Worm (Caenorhabditis elegans) whole organism, young adult: ENCODE data around the gene blos-2.
A peak's percentile ranks its signal among the peaks of the same experiment; 100 is the strongest.

Source experiments
- C06A6.2 ChIP-seq: fragments of 200-800 bp; sonication (Bioruptor generic); conservative IDR thresholded peaks from 2 replicates; pipeline ENCODE4 v1.3.6; 2022; ENCODE audit warnings: missing genetic modification characterization, missing compliant biosample characterization
- F37B4.10 ChIP-seq: fragments of 200-800 bp; sonication (Bioruptor generic); IDR thresholded peaks from 2 replicates; pipeline ENCODE4 v1.3.6; 2022; ENCODE audit warnings: missing genetic modification characterization, missing compliant biosample characterization
- Y53F4B.3 ChIP-seq: fragments of 200-800 bp; sonication (Bioruptor generic); IDR thresholded peaks from 2 replicates; pipeline ENCODE4 v1.3.6; 2022; ENCODE audit warnings: missing genetic modification reagents, missing genetic modification characterization, missing compliant biosample characterization
- ZK185.1 ChIP-seq: sonication (generic microtip); optimal IDR thresholded peaks from 2 replicates; lab custom pipeline; 2016; ENCODE audit warnings: mild to moderate bottlenecking, missing genetic modification characterization, missing compliant biosample characterization; ENCODE audit not compliant: poor library complexity, severe bottlenecking
- ama-1 ChIP-seq, 3 experiments: fragments of 150-350 bp in 1 of 3; sonication (generic microtip) in 2 of 3; optimal IDR thresholded peaks; 2 replicates each; lab custom pipeline; 2014 to 2018; ENCODE audit warnings: missing biosample characterization in 2 of 3, missing genetic modification characterization in 2 of 3, missing genetic modification reagents in 2 of 3
- attf-6 ChIP-seq: fragments of 200-800 bp; sonication (Bioruptor generic); IDR thresholded peaks from 2 replicates; pipeline ENCODE4 v1.3.6; 2022; ENCODE audit warnings: missing genetic modification reagents, missing genetic modification characterization, missing compliant biosample characterization
- bed-1 ChIP-seq: fragments of 200-800 bp; sonication (Bioruptor generic); IDR thresholded peaks from 2 replicates; pipeline ENCODE4 v1.3.6; 2022; ENCODE audit warnings: missing genetic modification reagents, missing genetic modification characterization, missing compliant biosample characterization
- cebp-1 ChIP-seq, 2 experiments: fragments of 200-800 bp in 1 of 2; sonication (Bioruptor generic) in 1 of 2; sonication (generic microtip) in 1 of 2; IDR thresholded peaks in 1 of 2; optimal IDR thresholded peaks in 1 of 2; 2 replicates each; pipeline versions ENCODE4 v1.3.6 to Lab custom; 2017 to 2022; ENCODE audit warnings: missing compliant biosample characterization in 2 of 2, missing genetic modification characterization in 2 of 2, mild to moderate bottlenecking in 1 of 2, missing genetic modification reagents in 1 of 2, moderate library complexity in 1 of 2
- ceh-100 ChIP-seq: fragments of 200-800 bp; sonication (Bioruptor generic); IDR thresholded peaks from 2 replicates; pipeline ENCODE4 v1.3.6; 2022; ENCODE audit warnings: missing genetic modification reagents, missing genetic modification characterization, missing compliant biosample characterization
- dpl-1 ChIP-seq: fragments of 150-350 bp; optimal IDR thresholded peaks from 2 replicates; lab custom pipeline; 2014; ENCODE audit warnings: missing biosample characterization, missing genetic modification reagents, missing genetic modification characterization
- efl-1 ChIP-seq: fragments of 150-350 bp; optimal IDR thresholded peaks from 2 replicates; lab custom pipeline; 2014; ENCODE audit warnings: missing biosample characterization, missing genetic modification reagents, missing genetic modification characterization
- egrh-3 ChIP-seq: fragments of 200-800 bp; sonication (Bioruptor generic); IDR thresholded peaks from 2 replicates; pipeline ENCODE4 v1.3.6; 2022; ENCODE audit warnings: missing genetic modification reagents, missing genetic modification characterization, missing compliant biosample characterization
- hmg-1.2 ChIP-seq: fragments of 200-800 bp; sonication (Bioruptor generic); IDR thresholded peaks from 2 replicates; pipeline ENCODE4 v1.3.6; 2022; ENCODE audit warnings: missing genetic modification reagents, missing genetic modification characterization, missing compliant biosample characterization
- hsf-1 ChIP-seq: fragments of 200-800 bp; sonication (Bioruptor generic); IDR thresholded peaks from 2 replicates; pipeline ENCODE4 v1.3.6; 2022; ENCODE audit warnings: missing genetic modification reagents, missing genetic modification characterization, missing compliant biosample characterization
- let-526 ChIP-seq: fragments of 200-800 bp; sonication (Bioruptor generic); IDR thresholded peaks from 2 replicates; pipeline ENCODE4 v1.3.6; 2022; ENCODE audit warnings: missing genetic modification reagents, missing genetic modification characterization, missing compliant biosample characterization
- lin-26 ChIP-seq: fragments of 200-800 bp; sonication (Bioruptor generic); IDR thresholded peaks from 2 replicates; pipeline ENCODE4 v1.3.6; 2022; ENCODE audit warnings: missing genetic modification reagents, missing genetic modification characterization, missing compliant biosample characterization
- lin-35 ChIP-seq, 3 experiments: fragments of 150-350 bp in 2 of 3; sonication (generic microtip) in 1 of 3; optimal IDR thresholded peaks; 2 replicates each; lab custom pipeline; 2014 to 2018; ENCODE audit warnings: missing biosample characterization in 3 of 3, missing genetic modification characterization in 3 of 3, missing genetic modification reagents in 3 of 3
- lin-54 ChIP-seq: fragments of 200-800 bp; sonication (Bioruptor generic); optimal IDR thresholded peaks from 2 replicates; lab custom pipeline; 2018; ENCODE audit warnings: mild to moderate bottlenecking, missing genetic modification characterization, missing compliant biosample characterization
- mcd-1 ChIP-seq: fragments of 200-800 bp; sonication (Bioruptor generic); IDR thresholded peaks from 2 replicates; pipeline ENCODE4 v1.3.6; 2022; ENCODE audit warnings: missing genetic modification reagents, missing genetic modification characterization, missing compliant biosample characterization
- nfyb-1 ChIP-seq: fragments of 200-800 bp; sonication (Bioruptor generic); IDR thresholded peaks from 2 replicates; pipeline ENCODE4 v1.3.6; 2022; ENCODE audit warnings: missing genetic modification reagents, missing genetic modification characterization, missing compliant biosample characterization
- nhr-179 ChIP-seq: sonication (generic microtip); optimal IDR thresholded peaks from 2 replicates; lab custom pipeline; 2016; ENCODE audit warnings: mild to moderate bottlenecking, missing genetic modification characterization, missing compliant biosample characterization
- pbrm-1 ChIP-seq: fragments of 200-800 bp; sonication (Bioruptor generic); IDR thresholded peaks from 2 replicates; pipeline ENCODE4 v1.3.6; 2022; ENCODE audit warnings: missing genetic modification reagents, missing genetic modification characterization, missing compliant biosample characterization
- rec-8 ChIP-seq, 2 experiments: sonication (generic microtip); optimal IDR thresholded peaks; 2 replicates each; lab custom pipeline; 2016; ENCODE audit warnings: mild to moderate bottlenecking in 2 of 2, missing genetic modification characterization in 2 of 2, missing genetic modification reagents in 2 of 2, missing genotype in 2 of 2, missing biosample characterization in 1 of 2, missing compliant biosample characterization in 1 of 2, moderate library complexity in 1 of 2
- rpc-1 ChIP-seq, 2 experiments: fragments of 150-350 bp in 1 of 2; sonication (generic microtip) in 1 of 2; optimal IDR thresholded peaks; 2 replicates each; lab custom pipeline; 2014 to 2018; ENCODE audit warnings: missing biosample characterization in 1 of 2, missing genetic modification characterization in 1 of 2, missing genetic modification reagents in 1 of 2, missing genotype in 1 of 2
- sea-2 ChIP-seq: fragments of 200-800 bp; sonication (Bioruptor generic); IDR thresholded peaks from 2 replicates; pipeline ENCODE4 v1.3.6; 2022; ENCODE audit warnings: missing genetic modification characterization, missing compliant biosample characterization
- snpc-1.1 ChIP-seq: sonication (generic microtip); optimal IDR thresholded peaks from 2 replicates; lab custom pipeline; 2017; ENCODE audit warnings: missing genetic modification characterization, mild to moderate bottlenecking, missing compliant biosample characterization, antibody characterized with exemption, moderate library complexity, missing genotype, missing genetic modification reagents; ENCODE audit not compliant: insufficient read depth
- snpc-3.4 ChIP-seq: sonication (generic microtip); optimal IDR thresholded peaks from 2 replicates; lab custom pipeline; 2017; ENCODE audit warnings: missing genetic modification characterization, mild to moderate bottlenecking, missing compliant biosample characterization, antibody characterized with exemption, moderate library complexity, missing genotype, missing genetic modification reagents
- snpc-4 ChIP-seq, 5 experiments: fragments of 150-350 bp in 1 of 5; sonication (generic microtip) in 4 of 5; optimal IDR thresholded peaks; 2 replicates each; lab custom pipeline; 2014 to 2018; ENCODE audit warnings: missing genetic modification characterization in 5 of 5, missing biosample characterization in 3 of 5, antibody characterized with exemption in 2 of 5, mild to moderate bottlenecking in 2 of 5, missing compliant biosample characterization in 2 of 5, missing genotype in 2 of 5, moderate library complexity in 2 of 5, missing genetic modification reagents in 1 of 5
- zfh-2 ChIP-seq: fragments of 200-800 bp; sonication (Bioruptor generic); conservative IDR thresholded peaks from 2 replicates; pipeline ENCODE4 v1.3.6; 2022; ENCODE audit warnings: missing genetic modification reagents, missing genetic modification characterization, missing compliant biosample characterization
- ztf-18 ChIP-seq: sonication (generic microtip); optimal IDR thresholded peaks from 2 replicates; lab custom pipeline; 2016; ENCODE audit warnings: missing genotype, mild to moderate bottlenecking, missing genetic modification characterization, missing compliant biosample characterization

Gene blos-2

ce11 chrIV:6366032-6366431, 32.0 kb downstream of the blos-2 start:
- no peak for TF ChIP-seq ceh-100 (GFP tag; lab: Robert Waterston, UW)
- TF ChIP-seq efl-1, result no peak
- 0 out of 2 replicates have a peak, but pooled peaks have one; percentile 4 for TF ChIP-seq hmg-1.2 (GFP tag; lab: Robert Waterston, UW)
- no peak for TF ChIP-seq attf-6 (GFP tag; lab: Robert Waterston, UW)
- TF ChIP-seq, all 124 proteins: peak for 1

ce11 chrIV:6369489-6369888, 35.5 kb downstream of the blos-2 start:
- TF ChIP-seq snpc-1.1 (tag; lab: Kevin White, UChicago) (no peak), snpc-4 (GFP tag; optimal IDR thresholded peaks at IDR 0.05; lab: Kevin White, UChicago) (no peak), snpc-4 (tag; optimal IDR thresholded peaks at IDR 0.05; lab: Kevin White, UChicago) (peak in 1 of 4 experiments; percentile 29), lin-35 (GFP tag; optimal IDR thresholded peaks at IDR 0.05; lab: Kevin White, UChicago) (peak in 1 of 3 experiments; percentile 33), Y53F4B.3 (GFP tag; lab: Robert Waterston, UW) (no peak), lin-54 (GFP tag; lab: Kevin White, UChicago) (peak; percentile 64), bed-1 (no peak), lin-26 (no peak), ZK185.1 (tag; lab: Kevin White, UChicago) (peak; percentile 21), rpc-1 (optimal IDR thresholded peaks at IDR 0.05; lab: Kevin White, UChicago) (no peak), rpc-1 (tag; optimal IDR thresholded peaks at IDR 0.05; lab: Kevin White, UChicago) (no peak), nfyb-1 (GFP tag; lab: Robert Waterston, UW) (no peak), let-526 (GFP tag; lab: Robert Waterston, UW) (no peak), sea-2 (GFP tag; lab: Robert Waterston, UW) (no peak), efl-1 (peak; percentile 28)

- TF ChIP-seq egrh-3 (no peak), lin-26 (0 out of 2 replicates have a peak, but pooled peaks have one; percentile 11)
Observed at ce11 chrIV:6372267-6372666, 38.3 kb downstream of the blos-2 start.

ce11 chrIV:6372993-6373392, 39.0 kb downstream of the blos-2 start, which contains the start of gene smg-3:
Gene smg-3, minus strand, starts transcription at chrIV:6373093.
- no peak for TF ChIP-seq mcd-1 (GFP tag; lab: Robert Waterston, UW)
- TF ChIP-seq ama-1 (optimal IDR thresholded peaks at IDR 0.05; lab: Kevin White, UChicago), result no peak
- TF ChIP-seq ama-1 (GFP tag; optimal IDR thresholded peaks at IDR 0.05; lab: Kevin White, UChicago), result peak in 1 of 2 experiments; percentile 48
- no peak for TF ChIP-seq snpc-4 (GFP tag; optimal IDR thresholded peaks at IDR 0.05; lab: Kevin White, UChicago)
- peak in 1 of 4 experiments; percentile 65 for TF ChIP-seq snpc-4 (tag; optimal IDR thresholded peaks at IDR 0.05; lab: Kevin White, UChicago)
- no peak for TF ChIP-seq nhr-179
- peak; percentile 15 for TF ChIP-seq snpc-3.4 (tag; lab: Kevin White, UChicago)
- TF ChIP-seq pbrm-1 (GFP tag; lab: Robert Waterston, UW), result peak; percentile 31; the same call in 1 of the 2 replicates
- TF ChIP-seq hsf-1 (GFP tag; lab: Robert Waterston, UW), result 0 out of 2 replicates have a peak, but pooled peaks have one; percentile 6
- TF ChIP-seq, all 124 proteins: peak for 5

- TF ChIP-seq ztf-18 (tag; lab: Kevin White, UChicago), result no peak
- TF ChIP-seq dpl-1 (GFP tag; lab: Kevin White, UChicago), result no peak
- 0 out of 2 replicates have a peak, but pooled peaks have one; percentile 67 for TF ChIP-seq F37B4.10 (GFP tag; lab: Robert Waterston, UW)
- TF ChIP-seq rec-8 (tag; optimal IDR thresholded peaks at IDR 0.05; lab: Kevin White, UChicago), result no peak
- peak; percentile 64 for TF ChIP-seq zfh-2 (GFP tag; lab: Robert Waterston, UW)
- TF ChIP-seq cebp-1 (GFP tag; IDR thresholded peaks at IDR 0.05; lab: Robert Waterston, UW), result no peak
- no peak for TF ChIP-seq cebp-1 (tag; optimal IDR thresholded peaks at IDR 0.05; lab: Kevin White, UChicago)
- TF ChIP-seq C06A6.2, result no peak
- TF ChIP-seq, all 124 proteins: peak for 2
Observed at ce11 chrIV:6373721-6374120, 39.7 kb downstream of the blos-2 start.
